Worm (Caenorhabditis elegans) whole organism, early embryonic: ENCODE data around the gene F32H5.1.

Experiments used
- B0310.2 ChIP-seq: sonication (generic microtip); optimal IDR thresholded peaks from 2 replicates; lab custom pipeline; 2016; ENCODE audit warnings: mild to moderate bottlenecking, missing genetic modification characterization, missing compliant biosample characterization
- F13C5.2 ChIP-seq: sonication (generic microtip); optimal IDR thresholded peaks from 2 replicates; lab custom pipeline; 2017; ENCODE audit warnings: mild to moderate bottlenecking, missing genetic modification characterization, inconsistent platforms, missing compliant biosample characterization
- aly-1 ChIP-seq: sonication (generic microtip); optimal IDR thresholded peaks from 2 replicates; lab custom pipeline; 2016; ENCODE audit warnings: missing genetic modification characterization, missing compliant biosample characterization
- ama-1 ChIP-seq: fragments of 150-350 bp; optimal IDR thresholded peaks from 2 replicates; lab custom pipeline; 2014
- pes-1 ChIP-seq: fragments of 200-800 bp; sonication (Bioruptor generic); IDR thresholded peaks from 2 replicates; pipeline ENCODE4 v1.3.6; 2022; ENCODE audit warnings: missing genetic modification reagents, missing genetic modification characterization, missing compliant biosample characterization
- scrt-1 ChIP-seq: fragments of 200-800 bp; sonication (Bioruptor generic); IDR thresholded peaks from 2 replicates; pipeline ENCODE4 v1.3.6; 2022; ENCODE audit warnings: missing genetic modification characterization, missing compliant biosample characterization
- sea-1 ChIP-seq: fragments of 200-800 bp; sonication (Bioruptor generic); conservative IDR thresholded peaks from 2 replicates; pipeline ENCODE4 v1.3.6; 2022; ENCODE audit warnings: missing genetic modification characterization, missing compliant biosample characterization
- tbx-37 ChIP-seq: fragments of 200-800 bp; sonication (Bioruptor generic); conservative IDR thresholded peaks from 2 replicates; pipeline ENCODE4 v1.3.6; 2022; ENCODE audit warnings: missing genetic modification reagents, missing genetic modification characterization, missing compliant biosample characterization
- tra-4 ChIP-seq: sonication (generic microtip); optimal IDR thresholded peaks from 2 replicates; lab custom pipeline; 2017; ENCODE audit warnings: missing genetic modification characterization, missing compliant biosample characterization

DNA sequence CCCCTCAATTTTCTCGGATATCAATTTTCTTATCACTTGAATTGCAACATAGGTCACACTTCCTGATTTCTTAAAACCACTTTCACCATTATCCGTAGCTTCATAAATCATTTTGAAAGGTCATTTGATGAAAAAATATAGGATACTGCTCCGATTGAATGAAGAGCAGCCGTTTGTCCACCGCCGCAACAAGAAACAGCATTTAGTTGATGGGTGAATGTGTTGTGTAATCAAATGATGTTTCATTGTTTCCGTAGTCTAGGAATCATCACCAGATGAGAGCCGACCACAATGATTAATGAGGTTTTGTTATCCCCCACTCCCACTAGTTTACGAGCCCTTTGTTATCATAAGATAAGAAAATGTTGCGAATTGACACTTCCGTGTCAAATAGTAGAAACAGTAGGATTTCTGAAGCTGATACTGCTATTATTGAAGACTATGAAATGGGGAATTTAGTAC lies 11.9 kb downstream of the F32H5.1 start, which contains the start of gene twk-43:
- TF ChIP-seq pes-1 (no peak), scrt-1 (GFP tag; lab: Robert Waterston, UW) (no peak), F13C5.2 (tag; lab: Kevin White, UChicago) (no peak), tbx-37 (GFP tag; lab: Robert Waterston, UW) (no peak), tra-4 (no peak), ama-1 (lab: Kevin White, UChicago) (no peak), B0310.2 (no peak), aly-1 (no peak), sea-1 (no peak)
